Worm (Caenorhabditis elegans): ENCODE data around the gene srz-105.

Gene srz-105

ce11 chrIV:16320866-16321265, 3.8 kb upstream of the srz-105 start, which contains the start of gene srz-61:
srz-61 (plus strand) TSS chrIV:16321166.
- TF ChIP-seq peb-1 (tag; optimal IDR thresholded peaks at IDR 0.05) (no peak), mdl-1 (tag; optimal IDR thresholded peaks at IDR 0.05) (no peak), alr-1 (tag; optimal IDR thresholded peaks at IDR 0.05) (no peak), nhr-237 (tag; optimal IDR thresholded peaks at IDR 0.05) (no peak), mbf-1 (tag; optimal IDR thresholded peaks at IDR 0.05) (no peak), mab-5 (tag; optimal IDR thresholded peaks at IDR 0.05) (no peak), nhr-10 (tag; optimal IDR thresholded peaks at IDR 0.05) (no peak), skn-1 (tag; optimal IDR thresholded peaks at IDR 0.05) (no peak), R02D3.7 (tag; optimal IDR thresholded peaks at IDR 0.05) (no peak), aly-2 (tag; optimal IDR thresholded peaks at IDR 0.05) (no peak), zag-1 (tag; optimal IDR thresholded peaks at IDR 0.05) (no peak), lin-11 (tag; optimal IDR thresholded peaks at IDR 0.05) (no peak), nhr-12 (tag; optimal IDR thresholded peaks at IDR 0.05) (no peak), ZK546.5 (tag; optimal IDR thresholded peaks at IDR 0.05) (no peak), lin-39 (tag; optimal IDR thresholded peaks at IDR 0.05) (no peak), ztf-11 (tag; optimal IDR thresholded peaks at IDR 0.05) (no peak), F13H6.1 (tag; optimal IDR thresholded peaks at IDR 0.05) (no peak)

- TF ChIP-seq dmd-4 (tag; optimal IDR thresholded peaks at IDR 0.05) (no peak), sem-4 (tag; optimal IDR thresholded peaks at IDR 0.05) (no peak), nhr-25 (tag; optimal IDR thresholded peaks at IDR 0.05) (no peak), peb-1 (tag; optimal IDR thresholded peaks at IDR 0.05) (no peak), crh-2 (tag; optimal IDR thresholded peaks at IDR 0.05) (no peak), egl-27 (tag; optimal IDR thresholded peaks at IDR 0.05) (no peak), unc-39 (tag; optimal IDR thresholded peaks at IDR 0.05) (no peak), R02D3.7 (tag; optimal IDR thresholded peaks at IDR 0.05) (no peak)
Observed at ce11 chrIV:16323373-16323772, 1.3 kb upstream of the srz-105 start, which contains the start of gene srz-104. srz-104 (plus strand) TSS chrIV:16323673.

- TF ChIP-seq gmeb-1 (tag; optimal IDR thresholded peaks at IDR 0.05) (no peak), sem-4 (tag; optimal IDR thresholded peaks at IDR 0.05) (no peak), nhr-237 (tag; optimal IDR thresholded peaks at IDR 0.05) (no peak), peb-1 (tag; optimal IDR thresholded peaks at IDR 0.05) (no peak), ZK546.5 (tag; optimal IDR thresholded peaks at IDR 0.05) (no peak), nhr-10 (tag; optimal IDR thresholded peaks at IDR 0.05) (no peak), F13H6.1 (tag; optimal IDR thresholded peaks at IDR 0.05) (no peak), ama-1 (optimal IDR thresholded peaks at IDR 0.05) (no peak), nhr-77 (tag; optimal IDR thresholded peaks at IDR 0.05) (no peak), alr-1 (tag; optimal IDR thresholded peaks at IDR 0.05) (no peak), lin-13 (GFP tag; optimal IDR thresholded peaks at IDR 0.05) (no peak), sma-3 (GFP tag; optimal IDR thresholded peaks at IDR 0.05) (no peak), nhr-21 (tag; optimal IDR thresholded peaks at IDR 0.05) (no peak), sma-9 (GFP tag; optimal IDR thresholded peaks at IDR 0.05) (no peak), sma-9 (tag; optimal IDR thresholded peaks at IDR 0.05) (no peak), ztf-4 (tag; optimal IDR thresholded peaks at IDR 0.05) (no peak), aly-2 (tag; optimal IDR thresholded peaks at IDR 0.05) (no peak), R02D3.7 (tag; optimal IDR thresholded peaks at IDR 0.05) (no peak), egl-27 (tag; optimal IDR thresholded peaks at IDR 0.05) (no peak), fos-1 (tag; optimal IDR thresholded peaks at IDR 0.05) (no peak), mbf-1 (tag; optimal IDR thresholded peaks at IDR 0.05) (no peak)
Observed at ce11 chrIV:16328519-16328918, 3.8 kb downstream of the srz-105 start, which contains the start of gene K03D3.2. K03D3.2 (minus strand) TSS chrIV:16328619.

- no peak for TF ChIP-seq lsy-2 (tag; optimal IDR thresholded peaks at IDR 0.05)
- no peak for TF ChIP-seq skn-1 (tag; optimal IDR thresholded peaks at IDR 0.05)
- TF ChIP-seq crh-2 (tag; optimal IDR thresholded peaks at IDR 0.05): no peak
- no peak for TF ChIP-seq unc-62 (GFP tag; optimal IDR thresholded peaks at IDR 0.05)
- TF ChIP-seq blmp-1 (tag; optimal IDR thresholded peaks at IDR 0.05; ENCODE audit: insufficient read depth): no peak
- no peak for TF ChIP-seq ama-1 (optimal IDR thresholded peaks at IDR 0.05)
- TF ChIP-seq mab-5 (tag; optimal IDR thresholded peaks at IDR 0.05): no peak
- TF ChIP-seq unc-55 (GFP tag; optimal IDR thresholded peaks at IDR 0.05): no peak
- TF ChIP-seq zag-1 (tag; optimal IDR thresholded peaks at IDR 0.05): no peak
- TF ChIP-seq ceh-16 (tag; optimal IDR thresholded peaks at IDR 0.05): no peak
- no peak for TF ChIP-seq C34F6.9 (tag; optimal IDR thresholded peaks at IDR 0.05)
- TF ChIP-seq nhr-6 (tag; optimal IDR thresholded peaks at IDR 0.05): no peak
- TF ChIP-seq sma-3 (GFP tag; optimal IDR thresholded peaks at IDR 0.05): no peak
- no peak for TF ChIP-seq ZK546.5 (tag; optimal IDR thresholded peaks at IDR 0.05)
- no peak for TF ChIP-seq nhr-23 (tag; optimal IDR thresholded peaks at IDR 0.05)
- TF ChIP-seq alr-1 (tag; optimal IDR thresholded peaks at IDR 0.05): no peak
- TF ChIP-seq R02D3.7 (tag; optimal IDR thresholded peaks at IDR 0.05): no peak
- no peak for TF ChIP-seq nhr-12 (tag; optimal IDR thresholded peaks at IDR 0.05)
- TF ChIP-seq nhr-11 (tag; optimal IDR thresholded peaks at IDR 0.05): no peak
Observed at ce11 chrIV:16329159-16329558, 4.5 kb downstream of the srz-105 start, which contains the start of gene srz-74. srz-74 (plus strand) TSS chrIV:16329459.

Measured in whole organism, L2 larva.